Fruit fly (Drosophila melanogaster) whole organism, embryonic: ENCODE measurements around the gene Nrd1.

Experiments used
- BtbVII ChIP-seq: fragments of 200-800 bp; sonication (Bioruptor generic); optimal IDR thresholded peaks from 3 replicates; lab custom pipeline; 2017; ENCODE audit warnings: missing biosample characterization, mild to moderate bottlenecking, missing genetic modification characterization
- CG10959 ChIP-seq: fragments of 200-800 bp; sonication (Bioruptor generic); IDR thresholded peaks from 2 replicates; pipeline ENCODE4 v1.3.6; 2022; ENCODE audit warnings: missing biosample characterization, missing genetic modification characterization
- CG11695 ChIP-seq: fragments of 200-800 bp; sonication (Bioruptor generic); IDR thresholded peaks from 3 replicates; pipeline ENCODE4 v1.3.6; 2022; ENCODE audit warnings: missing biosample characterization, missing genetic modification characterization
- CG12942 ChIP-seq: fragments of 200-800 bp; sonication (Bioruptor generic); optimal IDR thresholded peaks from 3 replicates; lab custom pipeline; 2016; ENCODE audit warnings: missing biosample characterization, missing genetic modification characterization
- CG15696 ChIP-seq: fragments of 200-800 bp; sonication (Bioruptor generic); optimal IDR thresholded peaks from 2 replicates; lab custom pipeline; 2019; ENCODE audit warnings: missing biosample characterization, mild to moderate bottlenecking, missing genetic modification characterization, moderate library complexity
- CG16813 ChIP-seq: fragments of 200-800 bp; sonication (Bioruptor generic); IDR thresholded peaks from 3 replicates; pipeline ENCODE4 v1.3.6; 2022; ENCODE audit warnings: missing biosample characterization, missing genetic modification characterization; ENCODE audit not compliant: partially characterized antibody
- CG2116 ChIP-seq: fragments of 200-800 bp; sonication (Bioruptor generic); optimal IDR thresholded peaks from 3 replicates; lab custom pipeline; 2018; ENCODE audit warnings: missing biosample characterization, mild to moderate bottlenecking, missing genetic modification characterization
- CG2129 ChIP-seq: fragments of 200-800 bp; sonication (Bioruptor generic); IDR thresholded peaks from 2 replicates; pipeline ENCODE4 v1.3.6; 2022; ENCODE audit warnings: missing biosample characterization, missing genetic modification characterization; ENCODE audit not compliant: partially characterized antibody
- CG2889 ChIP-seq: fragments of 200-800 bp; sonication (Bioruptor generic); IDR thresholded peaks from 3 replicates; pipeline ENCODE4 v1.3.6; 2022; ENCODE audit warnings: missing biosample characterization, missing genetic modification characterization
- CG31365 ChIP-seq: fragments of 200-800 bp; sonication (Bioruptor generic); optimal IDR thresholded peaks from 2 replicates; lab custom pipeline; 2018; ENCODE audit warnings: missing biosample characterization, mild to moderate bottlenecking, missing genetic modification characterization
- CG31388 ChIP-seq: fragments of 200-800 bp; sonication (Bioruptor generic); optimal IDR thresholded peaks from 2 replicates; lab custom pipeline; 2016; ENCODE audit warnings: missing biosample characterization, missing genetic modification characterization
- CG33557 ChIP-seq: fragments of 200-800 bp; sonication (Bioruptor generic); optimal IDR thresholded peaks from 2 replicates; lab custom pipeline; 2019; ENCODE audit warnings: missing biosample characterization, mild to moderate bottlenecking, missing genetic modification characterization, moderate library complexity
- CG4360 ChIP-seq: fragments of 200-800 bp; sonication (Bioruptor generic); IDR thresholded peaks from 2 replicates; pipeline ENCODE4 v1.3.6; 2022; ENCODE audit warnings: missing biosample characterization, missing genetic modification characterization
- CG4424 ChIP-seq: fragments of 200-800 bp; sonication (Bioruptor generic); optimal IDR thresholded peaks from 3 replicates; lab custom pipeline; 2016; ENCODE audit warnings: missing biosample characterization, missing genetic modification characterization
- CG5953 ChIP-seq: fragments of 200-800 bp; sonication (Bioruptor generic); IDR thresholded peaks from 2 replicates; pipeline ENCODE4 v1.3.6; 2022; ENCODE audit warnings: missing biosample characterization, missing genetic modification characterization
- CG7786 ChIP-seq: fragments of 200-800 bp; sonication (Bioruptor generic); optimal IDR thresholded peaks from 2 replicates; lab custom pipeline; 2016; ENCODE audit warnings: missing biosample characterization, missing genetic modification characterization
- CG9876 ChIP-seq: fragments of 200-800 bp; sonication (Bioruptor generic); optimal IDR thresholded peaks from 2 replicates; lab custom pipeline; 2016; ENCODE audit warnings: missing biosample characterization, missing genetic modification characterization
- Dip2 ChIP-seq: fragments of 200-800 bp; sonication (Bioruptor generic); IDR thresholded peaks from 2 replicates; pipeline ENCODE4 v1.3.6; 2022; ENCODE audit warnings: missing biosample characterization, missing genetic modification characterization
- Drgx ChIP-seq: fragments of 200-800 bp; sonication (Bioruptor generic); IDR thresholded peaks from 2 replicates; pipeline ENCODE4 v1.3.6; 2022; ENCODE audit warnings: missing biosample characterization, missing genetic modification characterization
- Gsc ChIP-seq: fragments of 200-800 bp; sonication (Bioruptor generic); IDR thresholded peaks from 2 replicates; pipeline ENCODE4 v1.3.6; 2022; ENCODE audit warnings: missing biosample characterization, missing genetic modification characterization
- MESR4 ChIP-seq: fragments of 200-800 bp; sonication (Bioruptor generic); optimal IDR thresholded peaks from 2 replicates; lab custom pipeline; 2018; ENCODE audit warnings: missing biosample characterization, mild to moderate bottlenecking, missing genetic modification characterization, moderate library complexity
- NC2β ChIP-seq: fragments of 200-800 bp; sonication (Bioruptor generic); optimal IDR thresholded peaks from 2 replicates; lab custom pipeline; 2016; ENCODE audit warnings: missing biosample characterization, missing genetic modification characterization
- Optix ChIP-seq: fragments of 200-800 bp; sonication (Bioruptor generic); IDR thresholded peaks from 3 replicates; pipeline ENCODE4 v1.3.6; 2022; ENCODE audit warnings: missing biosample characterization, missing genetic modification characterization
- Ravus ChIP-seq: fragments of 200-800 bp; sonication (Bioruptor generic); IDR thresholded peaks from 2 replicates; pipeline ENCODE4 v1.3.6; 2022; ENCODE audit warnings: missing biosample characterization, missing genetic modification characterization
- Sox100B ChIP-seq: fragments of 200-800 bp; sonication (Bioruptor generic); optimal IDR thresholded peaks from 3 replicates; lab custom pipeline; 2018; ENCODE audit warnings: missing biosample characterization, mild to moderate bottlenecking, missing genetic modification characterization
- Sry-β ChIP-seq: fragments of 200-800 bp; sonication (Bioruptor generic); optimal IDR thresholded peaks from 2 replicates; lab custom pipeline; 2018; ENCODE audit warnings: missing biosample characterization, mild to moderate bottlenecking, missing genetic modification characterization, moderate library complexity
- Taf1 ChIP-seq: fragments of 200-800 bp; sonication (Bioruptor generic); IDR thresholded peaks from 2 replicates; pipeline ENCODE4 v1.3.6; 2022; ENCODE audit warnings: missing biosample characterization, missing genetic modification characterization
- ase ChIP-seq: fragments of 200-800 bp; sonication (Bioruptor generic); IDR thresholded peaks from 3 replicates; pipeline ENCODE4 v1.3.6; 2022; ENCODE audit warnings: missing biosample characterization, missing genetic modification characterization
- dmrt11E ChIP-seq: fragments of 200-800 bp; sonication (Bioruptor generic); optimal IDR thresholded peaks from 3 replicates; lab custom pipeline; 2018; ENCODE audit warnings: missing biosample characterization, mild to moderate bottlenecking, missing genetic modification characterization, moderate library complexity
- dysf ChIP-seq: fragments of 200-800 bp; sonication (Bioruptor generic); IDR thresholded peaks from 3 replicates; pipeline ENCODE4 v1.3.6; 2022; ENCODE audit warnings: missing biosample characterization, missing genetic modification characterization
- fd3F ChIP-seq: fragments of 200-800 bp; sonication (Bioruptor generic); optimal IDR thresholded peaks from 2 replicates; lab custom pipeline; 2018; ENCODE audit warnings: missing biosample characterization, mild to moderate bottlenecking, missing genetic modification characterization, moderate library complexity
- gfzf ChIP-seq: fragments of 200-800 bp; sonication (Bioruptor generic); optimal IDR thresholded peaks from 2 replicates; lab custom pipeline; 2016; ENCODE audit warnings: missing biosample characterization, mild to moderate bottlenecking, missing genetic modification characterization, moderate library complexity
- kay ChIP-seq: fragments of 200-800 bp; sonication (Bioruptor generic); optimal IDR thresholded peaks from 2 replicates; lab custom pipeline; 2016; ENCODE audit warnings: missing biosample characterization, missing genetic modification characterization
- lola ChIP-seq, 3 experiments: fragments of >200 bp in 2 of 3; fragments of 200-800 bp in 1 of 3; sonication (Bioruptor generic) in 1 of 3; optimal IDR thresholded peaks; 2 replicates each; lab custom pipeline; 2017 to 2019; ENCODE audit warnings: missing biosample characterization in 3 of 3, missing genetic modification characterization in 3 of 3, mild to moderate bottlenecking in 1 of 3, moderate library complexity in 1 of 3
- luna ChIP-seq: fragments of 200-800 bp; sonication (Bioruptor generic); optimal IDR thresholded peaks from 2 replicates; lab custom pipeline; 2016; ENCODE audit warnings: missing biosample characterization, missing genetic modification characterization
- nerfin-1 ChIP-seq: fragments of 200-800 bp; sonication (Bioruptor generic); optimal IDR thresholded peaks from 3 replicates; lab custom pipeline; 2019; ENCODE audit warnings: missing biosample characterization, mild to moderate bottlenecking, missing genetic modification characterization, moderate library complexity
- pb ChIP-seq: fragments of 200-800 bp; sonication (Bioruptor generic); optimal IDR thresholded peaks from 3 replicates; lab custom pipeline; 2016; ENCODE audit warnings: missing biosample characterization, missing genetic modification characterization
- pzg ChIP-seq: fragments of 200-800 bp; sonication (Bioruptor generic); optimal IDR thresholded peaks from 3 replicates; lab custom pipeline; 2018; ENCODE audit warnings: missing biosample characterization, mild to moderate bottlenecking, missing genetic modification characterization, moderate library complexity
- sc ChIP-seq, 3 experiments: fragments of >200 bp in 2 of 3; fragments of 200-800 bp in 1 of 3; sonication (Bioruptor generic) in 1 of 3; optimal IDR thresholded peaks; 2 replicates in 2 of 3; 3 replicates in 1 of 3; lab custom pipeline; 2017; ENCODE audit warnings: mild to moderate bottlenecking in 1 of 3, missing biosample characterization in 1 of 3, missing genetic modification characterization in 1 of 3, missing genetic modification reagents in 1 of 3
- sd ChIP-seq: fragments of 200-800 bp; sonication (Bioruptor generic); optimal IDR thresholded peaks from 3 replicates; lab custom pipeline; 2018; ENCODE audit warnings: missing biosample characterization, mild to moderate bottlenecking, missing genetic modification characterization, moderate library complexity
- sima ChIP-seq: fragments of 200-800 bp; sonication (Bioruptor generic); optimal IDR thresholded peaks from 2 replicates; lab custom pipeline; 2016; ENCODE audit warnings: missing biosample characterization, missing genetic modification characterization
- sisA ChIP-seq: fragments of 200-800 bp; sonication (Bioruptor generic); IDR thresholded peaks from 2 replicates; pipeline ENCODE4 v1.3.6; 2022; ENCODE audit warnings: missing biosample characterization, missing genetic modification characterization
- so ChIP-seq: fragments of 200-800 bp; sonication (Bioruptor generic); IDR thresholded peaks from 3 replicates; pipeline ENCODE4 v1.3.6; 2022; ENCODE audit warnings: missing biosample characterization, missing genetic modification characterization
- tin ChIP-seq: fragments of 200-800 bp; sonication (Bioruptor generic); optimal IDR thresholded peaks from 3 replicates; lab custom pipeline; 2016; ENCODE audit warnings: missing biosample characterization, missing genetic modification characterization
- ttk ChIP-seq: fragments of 200-800 bp; sonication (Bioruptor generic); IDR thresholded peaks from 2 replicates; pipeline ENCODE4 v2.1.2; 2022; ENCODE audit warnings: missing biosample characterization, missing genetic modification characterization
- tx ChIP-seq: fragments of 200-800 bp; sonication (Bioruptor generic); optimal IDR thresholded peaks from 2 replicates; lab custom pipeline; 2016; ENCODE audit warnings: missing biosample characterization, missing genetic modification characterization
- vfl ChIP-seq: fragments of 200-800 bp; sonication (Bioruptor generic); optimal IDR thresholded peaks from 2 replicates; lab custom pipeline; 2016; ENCODE audit warnings: missing biosample characterization, missing genetic modification characterization
- wek ChIP-seq: fragments of 200-800 bp; sonication (Bioruptor generic); optimal IDR thresholded peaks from 3 replicates; lab custom pipeline; 2018; ENCODE audit warnings: missing biosample characterization, mild to moderate bottlenecking, missing genetic modification characterization, moderate library complexity
- wor ChIP-seq: fragments of 200-800 bp; sonication (Bioruptor generic); IDR thresholded peaks from 2 replicates; pipeline ENCODE4 v1.3.6; 2022; ENCODE audit warnings: missing biosample characterization, missing genetic modification characterization
- zf30C ChIP-seq: fragments of 200-800 bp; sonication (Bioruptor generic); optimal IDR thresholded peaks from 3 replicates; lab custom pipeline; 2018; ENCODE audit warnings: missing biosample characterization, mild to moderate bottlenecking, missing genetic modification characterization

Nrd1 gene

dm6 chrX:11915154-11915593, 46.5 kb upstream of the Nrd1 start (continued):
- TF ChIP-seq so (peak; percentile 90), tin (GFP tag; lab: Kevin White, UChicago) (peak; percentile 75), lola (GFP tag; optimal IDR thresholded peaks at IDR 0.05; lab: Kevin White, UChicago) (peak in 1 of 3 experiments; percentile 95), pb (GFP tag; lab: Kevin White, UChicago) (no peak), MESR4 (peak; percentile 8), sc (optimal IDR thresholded peaks at IDR 0.05; lab: Kevin White, UChicago) (no peak), sc (GFP tag; optimal IDR thresholded peaks at IDR 0.05; lab: Kevin White, UChicago) (peak; percentile 82), Taf1 (GFP tag; lab: Robert Waterston, UW) (peak; percentile 59; the same call in 1 of the 2 replicates), dmrt11E (tag; lab: Kevin White, UChicago) (peak; percentile 96), Sox100B (GFP tag; lab: Kevin White, UChicago) (peak; percentile 94), CG12942 (GFP tag; lab: Kevin White, UChicago) (peak; percentile 64), CG9876 (GFP tag; lab: Kevin White, UChicago) (no peak), tx (GFP tag; lab: Kevin White, UChicago) (no peak), Optix (GFP tag; lab: Robert Waterston, UW) (peak; percentile 61; the same call in 1 of the 3 replicates), BtbVII (peak; percentile 85), fd3F (peak; percentile 85), CG2116 (GFP tag; lab: Kevin White, UChicago) (peak; percentile 41), dysf (GFP tag; lab: Robert Waterston, UW) (peak; percentile 93), vfl (peak; percentile 6), Ravus (peak; percentile 34; the same call in 1 of the 2 replicates), CG10959 (GFP tag; lab: Robert Waterston, UW) (peak; percentile 73), CG4424 (GFP tag; lab: Kevin White, UChicago) (peak; percentile 85), CG33557 (GFP tag; lab: Kevin White, UChicago) (peak; percentile 92), CG5953 (GFP tag; lab: Robert Waterston, UW) (peak; percentile 39; the same call in 1 of the 2 replicates), CG7786 (no peak), luna (GFP tag; lab: Kevin White, UChicago) (no peak), gfzf (GFP tag; lab: Kevin White, UChicago) (no peak), ase (GFP tag; lab: Robert Waterston, UW) (no peak; the same call in none of the 3 replicates), wek (GFP tag; lab: Kevin White, UChicago) (peak; percentile 15), CG31388 (GFP tag; lab: Kevin White, UChicago) (peak; percentile 6), nerfin-1 (tag; lab: Kevin White, UChicago) (peak; percentile 90), sd (tag; lab: Kevin White, UChicago) (peak; percentile 99), sisA (peak; percentile 79), CG11695 (GFP tag; lab: Robert Waterston, UW) (peak; percentile 91), pzg (GFP tag; lab: Kevin White, UChicago) (no peak), kay (GFP tag; lab: Kevin White, UChicago) (peak; percentile 55), CG16813 (GFP tag; lab: Robert Waterston, UW) (no peak), Gsc (GFP tag; lab: Robert Waterston, UW) (peak; percentile 61), CG4360 (GFP tag; lab: Robert Waterston, UW) (peak; percentile 51), NC2β (no peak), wor (GFP tag; lab: Robert Waterston, UW) (peak; percentile 81), CG2129 (no peak), CG2889 (GFP tag; lab: Robert Waterston, UW) (0 out of 3 replicates have a peak, but pooled peaks have one; percentile 59), zf30C (peak; percentile 89), ttk (peak; percentile 84), sima (GFP tag; lab: Kevin White, UChicago) (no peak), Sry-β (GFP tag; lab: Kevin White, UChicago) (peak; percentile 33), Dip2 (GFP tag; lab: Robert Waterston, UW) (0 out of 2 replicates have a peak, but pooled peaks have one; percentile 34), CG31365 (tag; lab: Kevin White, UChicago) (peak; percentile 62), Drgx (GFP tag; lab: Robert Waterston, UW) (peak; percentile 85), CG15696 (tag; lab: Kevin White, UChicago) (peak; percentile 93)
